Fruit fly (Drosophila melanogaster) whole organism, embryonic: ENCODE data around the gene tank.
A peak's percentile ranks its signal among the peaks of the same experiment; 100 is the strongest.

ENCODE experiments used
- Asciz ChIP-seq: fragments of 200-800 bp; sonication (Bioruptor generic); optimal IDR thresholded peaks from 2 replicates; lab custom pipeline; 2017; ENCODE audit warnings: missing biosample characterization, mild to moderate bottlenecking, missing genetic modification characterization, missing genetic modification reagents
- Awh ChIP-seq: fragments of 200-800 bp; sonication (Bioruptor generic); IDR thresholded peaks from 2 replicates; pipeline ENCODE4, ENCODE4 v1.3.6; 2022; ENCODE audit warnings: missing biosample characterization, missing genetic modification characterization
- Blimp-1 ChIP-seq: fragments of 200-800 bp; sonication (Bioruptor generic); optimal IDR thresholded peaks from 3 replicates; lab custom pipeline; 2018; ENCODE audit warnings: missing biosample characterization, missing genetic modification characterization, mild to moderate bottlenecking, moderate library complexity, missing genetic modification reagents
- CG10274 ChIP-seq: fragments of 200-800 bp; sonication (Bioruptor generic); optimal IDR thresholded peaks from 3 replicates; lab custom pipeline; 2017; ENCODE audit warnings: missing biosample characterization, mild to moderate bottlenecking, missing genetic modification characterization
- CG10366 ChIP-seq: fragments of 200-800 bp; sonication (Bioruptor generic); IDR thresholded peaks from 2 replicates; pipeline ENCODE4 v1.3.6; 2022; ENCODE audit warnings: missing biosample characterization, missing genetic modification characterization
- CG10979 ChIP-seq: fragments of 200-800 bp; sonication (Bioruptor generic); optimal IDR thresholded peaks from 2 replicates; lab custom pipeline; 2018; ENCODE audit warnings: missing biosample characterization, mild to moderate bottlenecking, missing genetic modification characterization, moderate library complexity
- CG12299 ChIP-seq: fragments of 200-800 bp; sonication (Bioruptor generic); optimal IDR thresholded peaks from 2 replicates; lab custom pipeline; 2018; ENCODE audit warnings: missing biosample characterization, mild to moderate bottlenecking, missing genetic modification characterization
- CG14710 ChIP-seq: fragments of 200-800 bp; sonication (Bioruptor generic); optimal IDR thresholded peaks from 3 replicates; lab custom pipeline; 2019; ENCODE audit warnings: missing biosample characterization, mild to moderate bottlenecking, missing genetic modification characterization, moderate library complexity
- CG15696 ChIP-seq: fragments of 200-800 bp; sonication (Bioruptor generic); optimal IDR thresholded peaks from 2 replicates; lab custom pipeline; 2019; ENCODE audit warnings: missing biosample characterization, mild to moderate bottlenecking, missing genetic modification characterization, moderate library complexity
- CG17328 ChIP-seq: fragments of 200-800 bp; sonication (Bioruptor generic); IDR thresholded peaks from 2 replicates; pipeline ENCODE4 v1.3.6; 2022; ENCODE audit warnings: missing biosample characterization, missing genetic modification characterization
- CG17361 ChIP-seq: fragments of 200-800 bp; sonication (Bioruptor generic); IDR thresholded peaks from 3 replicates; pipeline ENCODE4 v1.3.6; 2022; ENCODE audit warnings: missing biosample characterization, missing genetic modification characterization
- CG18011 ChIP-seq: fragments of 200-800 bp; sonication (Bioruptor generic); optimal IDR thresholded peaks from 2 replicates; lab custom pipeline; 2017; ENCODE audit warnings: missing biosample characterization, missing genetic modification characterization, mild to moderate bottlenecking, moderate library complexity, missing genotype
- CG2712 ChIP-seq: fragments of 200-800 bp; optimal IDR thresholded peaks from 3 replicates; lab custom pipeline; 2019; ENCODE audit warnings: missing biosample characterization, mild to moderate bottlenecking, missing genetic modification characterization, moderate library complexity
- CG2889 ChIP-seq: fragments of 200-800 bp; sonication (Bioruptor generic); IDR thresholded peaks from 3 replicates; pipeline ENCODE4 v1.3.6; 2022; ENCODE audit warnings: missing biosample characterization, missing genetic modification characterization
- CG31365 ChIP-seq: fragments of 200-800 bp; sonication (Bioruptor generic); optimal IDR thresholded peaks from 2 replicates; lab custom pipeline; 2018; ENCODE audit warnings: missing biosample characterization, mild to moderate bottlenecking, missing genetic modification characterization
- CG32772 ChIP-seq: fragments of 200-800 bp; sonication (Bioruptor generic); IDR thresholded peaks from 2 replicates; pipeline ENCODE4 v1.3.6; 2022; ENCODE audit warnings: missing biosample characterization, missing genetic modification characterization
- CG3838 ChIP-seq: fragments of 200-800 bp; sonication (Bioruptor generic); optimal IDR thresholded peaks from 3 replicates; lab custom pipeline; 2016; ENCODE audit warnings: missing biosample characterization, missing genetic modification characterization
- CG4424 ChIP-seq: fragments of 200-800 bp; sonication (Bioruptor generic); optimal IDR thresholded peaks from 3 replicates; lab custom pipeline; 2016; ENCODE audit warnings: missing biosample characterization, missing genetic modification characterization
- CG6254 ChIP-seq: fragments of 200-800 bp; sonication (Bioruptor generic); optimal IDR thresholded peaks from 3 replicates; lab custom pipeline; 2017; ENCODE audit warnings: mild to moderate bottlenecking, missing biosample characterization, missing genetic modification reagents, missing genetic modification characterization
- CG6689 ChIP-seq: fragments of 200-800 bp; sonication (Bioruptor generic); IDR thresholded peaks from 2 replicates; pipeline ENCODE4 v1.3.6; 2022; ENCODE audit warnings: missing biosample characterization, missing genetic modification characterization
- CG7928 ChIP-seq: fragments of 200-800 bp; sonication (Bioruptor generic); optimal IDR thresholded peaks from 2 replicates; lab custom pipeline; 2017; ENCODE audit warnings: missing biosample characterization, mild to moderate bottlenecking, missing genetic modification characterization
- CG7987 ChIP-seq: fragments of 200-800 bp; sonication (Bioruptor generic); optimal IDR thresholded peaks from 2 replicates; lab custom pipeline; 2018; ENCODE audit warnings: missing biosample characterization, mild to moderate bottlenecking, missing genetic modification characterization, moderate library complexity
- CG8388 ChIP-seq: fragments of 200-800 bp; sonication (Bioruptor generic); optimal IDR thresholded peaks from 2 replicates; lab custom pipeline; 2019; ENCODE audit warnings: missing biosample characterization, mild to moderate bottlenecking, missing genetic modification characterization, moderate library complexity
- CkIIα-i1 ChIP-seq: fragments of 200-800 bp; sonication (Bioruptor generic); IDR thresholded peaks from 2 replicates; pipeline ENCODE4 v1.3.6; 2022; ENCODE audit warnings: missing biosample characterization, missing genetic modification characterization
- Drgx ChIP-seq: fragments of 200-800 bp; sonication (Bioruptor generic); IDR thresholded peaks from 2 replicates; pipeline ENCODE4 v1.3.6; 2022; ENCODE audit warnings: missing biosample characterization, missing genetic modification characterization
- Ets65A ChIP-seq: fragments of 200-800 bp; sonication (Bioruptor generic); peaks from one replicate; lab custom pipeline; 2016; ENCODE audit warnings: missing biosample characterization, missing genetic modification characterization
- Fer1 ChIP-seq: fragments of 200-800 bp; sonication (Bioruptor generic); optimal IDR thresholded peaks from 2 replicates; lab custom pipeline; 2017; ENCODE audit warnings: missing biosample characterization, mild to moderate bottlenecking, missing genetic modification characterization
- Hr78 ChIP-seq, 2 experiments: fragments of 200-800 bp in 1 of 2; fragments of >200 bp in 1 of 2; sonication (Bioruptor generic) in 1 of 2; optimal IDR thresholded peaks; 2 replicates each; lab custom pipeline; 2017 to 2019; ENCODE audit warnings: missing biosample characterization in 2 of 2, missing genetic modification characterization in 2 of 2, mild to moderate bottlenecking in 1 of 2, moderate library complexity in 1 of 2
- Neu2 ChIP-seq: fragments of 200-800 bp; sonication (Bioruptor generic); optimal IDR thresholded peaks from 3 replicates; lab custom pipeline; 2016; ENCODE audit warnings: missing biosample characterization, missing genetic modification characterization, borderline replicate concordance
- Nf-YB ChIP-seq: fragments of 200-800 bp; sonication (Bioruptor generic); optimal IDR thresholded peaks from 3 replicates; lab custom pipeline; 2019; ENCODE audit warnings: missing biosample characterization, mild to moderate bottlenecking, missing genetic modification characterization, moderate library complexity
- Ptx1 ChIP-seq: fragments of 200-800 bp; sonication (Bioruptor generic); IDR thresholded peaks from 2 replicates; pipeline ENCODE4 v1.3.6; 2022; ENCODE audit warnings: missing biosample characterization, missing genetic modification characterization
- Ssrp ChIP-seq: fragments of 200-800 bp; sonication (Bioruptor generic); optimal IDR thresholded peaks from 2 replicates; lab custom pipeline; 2018; ENCODE audit warnings: missing biosample characterization, mild to moderate bottlenecking, missing genetic modification characterization, moderate library complexity
- Xrp1 ChIP-seq: fragments of 200-800 bp; sonication (Bioruptor generic); IDR thresholded peaks from 2 replicates; pipeline ENCODE4 v1.3.6; 2022; ENCODE audit warnings: missing biosample characterization, missing genetic modification characterization
- ara ChIP-seq: fragments of 200-800 bp; sonication (Bioruptor generic); IDR thresholded peaks from 2 replicates; pipeline ENCODE4 v1.3.6; 2022; ENCODE audit warnings: missing biosample characterization, missing genetic modification characterization
- da ChIP-seq: fragments of 200-800 bp; sonication (Bioruptor generic); optimal IDR thresholded peaks from 2 replicates; lab custom pipeline; 2016; ENCODE audit warnings: missing biosample characterization, missing genetic modification characterization
- her ChIP-seq: fragments of 200-800 bp; sonication (Bioruptor generic); optimal IDR thresholded peaks from 2 replicates; lab custom pipeline; 2016; ENCODE audit warnings: missing biosample characterization, missing genetic modification characterization
- lab ChIP-seq: fragments of 200-800 bp; sonication (Bioruptor generic); optimal IDR thresholded peaks from 3 replicates; lab custom pipeline; 2017; ENCODE audit warnings: missing biosample characterization, missing genetic modification characterization, mild to moderate bottlenecking, moderate library complexity, missing genetic modification reagents
- lola ChIP-seq, 3 experiments: fragments of >200 bp in 2 of 3; fragments of 200-800 bp in 1 of 3; sonication (Bioruptor generic) in 1 of 3; optimal IDR thresholded peaks; 2 replicates each; lab custom pipeline; 2017 to 2019; ENCODE audit warnings: missing biosample characterization in 3 of 3, missing genetic modification characterization in 3 of 3, mild to moderate bottlenecking in 1 of 3, moderate library complexity in 1 of 3
- mam ChIP-seq: fragments of 200-800 bp; sonication (Bioruptor generic); optimal IDR thresholded peaks from 3 replicates; lab custom pipeline; 2016; ENCODE audit warnings: missing biosample characterization, missing genetic modification characterization
- mirr ChIP-seq: fragments of 200-800 bp; sonication (Bioruptor generic); optimal IDR thresholded peaks from 3 replicates; lab custom pipeline; 2018; ENCODE audit warnings: missing biosample characterization, mild to moderate bottlenecking, missing genetic modification characterization
- nom ChIP-seq: fragments of 200-800 bp; sonication (Bioruptor generic); optimal IDR thresholded peaks from 2 replicates; lab custom pipeline; 2017; ENCODE audit warnings: missing biosample characterization, missing genetic modification characterization, mild to moderate bottlenecking, moderate library complexity, missing genetic modification reagents
- phol ChIP-seq: fragments of 200-800 bp; sonication (Bioruptor generic); optimal IDR thresholded peaks from 3 replicates; lab custom pipeline; 2018; ENCODE audit warnings: missing biosample characterization, mild to moderate bottlenecking, missing genetic modification characterization, moderate library complexity
- pita ChIP-seq: fragments of 200-800 bp; sonication (Bioruptor generic); optimal IDR thresholded peaks from 2 replicates; lab custom pipeline; 2017; ENCODE audit warnings: missing biosample characterization, mild to moderate bottlenecking, missing genetic modification characterization
- prd ChIP-seq, 3 experiments: fragments of >200 bp in 2 of 3; fragments of 200-800 bp in 1 of 3; sonication (Bioruptor generic) in 1 of 3; optimal IDR thresholded peaks in 2 of 3; IDR thresholded peaks in 1 of 3; 2 replicates in 2 of 3; 3 replicates in 1 of 3; pipeline versions ENCODE4 v1.3.6 to Lab custom; 2017 to 2022; ENCODE audit warnings: missing biosample characterization in 1 of 3, missing genetic modification characterization in 1 of 3
- slbo ChIP-seq: fragments of 200-800 bp; sonication (Bioruptor generic); IDR thresholded peaks from 2 replicates; pipeline ENCODE4 v1.3.6; 2022; ENCODE audit warnings: missing biosample characterization, missing genetic modification characterization
- sqz ChIP-seq: fragments of 200-800 bp; sonication (Bioruptor generic); optimal IDR thresholded peaks from 3 replicates; lab custom pipeline; 2018; ENCODE audit warnings: missing biosample characterization, mild to moderate bottlenecking, missing genetic modification characterization
- trem ChIP-seq: fragments of 200-800 bp; optimal IDR thresholded peaks from 3 replicates; lab custom pipeline; 2019; ENCODE audit warnings: missing biosample characterization, mild to moderate bottlenecking, missing genetic modification characterization, moderate library complexity
- ttk ChIP-seq: fragments of 200-800 bp; sonication (Bioruptor generic); IDR thresholded peaks from 2 replicates; pipeline ENCODE4 v2.1.2; 2022; ENCODE audit warnings: missing biosample characterization, missing genetic modification characterization
- tx ChIP-seq: fragments of 200-800 bp; sonication (Bioruptor generic); optimal IDR thresholded peaks from 2 replicates; lab custom pipeline; 2016; ENCODE audit warnings: missing biosample characterization, missing genetic modification characterization
- zen2 ChIP-seq: fragments of 200-800 bp; sonication (Bioruptor generic); IDR thresholded peaks from 3 replicates; pipeline ENCODE4 v1.3.6; 2022; ENCODE audit warnings: missing biosample characterization, missing genetic modification characterization; ENCODE audit not compliant: partially characterized antibody

tank gene

dm6 chr2L:4797643-4798042 lies 40.2 kb downstream of the tank start:
- TF ChIP-seq CG2889 (GFP tag; lab: Robert Waterston, UW) (no peak), ttk (GFP tag; lab: Robert Waterston, UW) (no peak), CG7987 (GFP tag; lab: Kevin White, UChicago) (no peak), sqz (GFP tag; lab: Kevin White, UChicago) (no peak), CG31365 (no peak), mam (GFP tag; lab: Kevin White, UChicago) (no peak), CG32772 (GFP tag; lab: Robert Waterston, UW) (no peak), CG4424 (GFP tag; lab: Kevin White, UChicago) (peak; percentile 39), Nf-YB (no peak), CG17328 (GFP tag; lab: Robert Waterston, UW) (no peak), Ptx1 (no peak), CG6254 (GFP tag; lab: Kevin White, UChicago) (peak; percentile 28), pita (GFP tag; lab: Kevin White, UChicago) (no peak), CG17361 (GFP tag; lab: Robert Waterston, UW) (0 out of 3 replicates have a peak, but pooled peaks have one; percentile 16), CG2712 (tag; lab: Kevin White, UChicago) (peak; percentile 51), Xrp1 (peak; percentile 53), phol (peak; percentile 29), Hr78 (GFP tag; optimal IDR thresholded peaks at IDR 0.05; lab: Kevin White, UChicago) (peak in 1 of 2 experiments; percentile 29), CG14710 (tag; lab: Kevin White, UChicago) (peak; percentile 27), CG15696 (tag; lab: Kevin White, UChicago) (no peak), Neu2 (GFP tag; lab: Kevin White, UChicago) (no peak), her (GFP tag; lab: Kevin White, UChicago) (no peak), CG10366 (GFP tag; lab: Robert Waterston, UW) (no peak), CG6689 (GFP tag; lab: Robert Waterston, UW) (0 out of 2 replicates have a peak, but pooled peaks have one; percentile 34), tx (no peak), trem (tag; lab: Kevin White, UChicago) (peak; percentile 1), CG10979 (tag; lab: Kevin White, UChicago) (peak; percentile 10), zen2 (GFP tag; lab: Robert Waterston, UW) (no peak), Fer1 (no peak), Asciz (GFP tag; lab: Kevin White, UChicago) (peak; percentile 18), CG8388 (GFP tag; lab: Kevin White, UChicago) (no peak), Ssrp (tag; lab: Kevin White, UChicago) (no peak), Awh (GFP tag; lab: Robert Waterston, UW) (0 out of 2 replicates have a peak, but pooled peaks have one; percentile 17), nom (peak; percentile 8), CG12299 (tag; lab: Kevin White, UChicago) (no peak), prd (optimal IDR thresholded peaks at IDR 0.05; lab: Kevin White, UChicago) (no peak), prd (GFP tag; IDR thresholded peaks at IDR 0.05; lab: Robert Waterston, UW) (peak; percentile 28; the same call in 2 of the 3 replicates), Drgx (GFP tag; lab: Robert Waterston, UW) (peak; percentile 73), Blimp-1 (GFP tag; lab: Kevin White, UChicago) (peak; percentile 84), lola (GFP tag; optimal IDR thresholded peaks at IDR 0.05; lab: Kevin White, UChicago) (peak in 1 of 3 experiments; percentile 26), da (GFP tag; lab: Kevin White, UChicago) (no peak), CG3838 (no peak), slbo (GFP tag; lab: Robert Waterston, UW) (no peak), CG10274 (GFP tag; lab: Kevin White, UChicago) (no peak), CG7928 (no peak), lab (GFP tag; lab: Kevin White, UChicago) (no peak), ara (peak; percentile 67), mirr (no peak), CkIIα-i1 (GFP tag; lab: Robert Waterston, UW) (no peak), CG18011 (GFP tag; lab: Kevin White, UChicago) (no peak), Ets65A (GFP tag; lab: Kevin White, UChicago) (peak; percentile 27)
